Worm (Caenorhabditis elegans): ENCODE measurements around the gene hlh-14.

DNA sequence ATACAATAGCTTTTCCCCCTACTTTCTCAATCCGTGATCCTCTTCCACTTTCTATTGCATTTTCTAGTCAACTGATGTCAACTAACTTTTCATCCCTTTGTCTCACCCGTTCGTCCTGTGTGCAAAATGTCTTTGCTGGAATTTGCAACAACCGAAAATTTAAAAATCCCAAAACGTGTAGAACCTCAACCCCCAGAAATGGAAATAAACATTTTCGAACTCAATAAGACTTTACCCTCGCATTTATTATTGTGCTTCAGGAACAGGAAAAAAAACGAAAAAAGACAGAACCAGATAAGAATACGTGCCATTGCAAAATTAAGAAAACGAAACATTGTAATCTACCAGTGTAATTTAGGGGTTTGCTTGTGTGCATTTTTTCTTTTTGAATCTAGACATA is 26.6 kb downstream of the hlh-14 start:
- no peak for TF ChIP-seq T22C8.4 (GFP tag; IDR thresholded peaks at IDR 0.05)
- no peak for TF ChIP-seq cog-1 (tag; optimal IDR thresholded peaks at IDR 0.05)
- TF ChIP-seq tab-1 (GFP tag; IDR thresholded peaks at IDR 0.05): no peak
- no peak for TF ChIP-seq ztf-23 (GFP tag; IDR thresholded peaks at IDR 0.05)
- no peak for TF ChIP-seq med-1 (GFP tag; optimal IDR thresholded peaks at IDR 0.05; ENCODE audit: insufficient read depth)
